Fruit fly (Drosophila melanogaster): ENCODE measurements around the gene phu.
A peak's percentile ranks its signal among the peaks of the same experiment; 100 is the strongest.

phu gene

dm6 chr3R:9513052-9513420, 18.4 kb downstream of the phu start, which contains the start of the genes Ras85D and Rlb1 (continued):
- TF ChIP-seq ranshi (GFP tag; IDR thresholded peaks at IDR 0.05) (no peak), so (GFP tag; IDR thresholded peaks at IDR 0.05) (no peak), Rx (GFP tag; IDR thresholded peaks at IDR 0.05) (no peak), CG17328 (GFP tag; IDR thresholded peaks at IDR 0.05) (no peak), eyg (GFP tag; optimal IDR thresholded peaks at IDR 0.05) (peak; percentile 42), Hr51 (GFP tag; optimal IDR thresholded peaks at IDR 0.05) (peak in 1 of 2 experiments; percentile 88), Bteb2 (GFP tag; optimal IDR thresholded peaks at IDR 0.05) (peak; percentile 69), rib (GFP tag; IDR thresholded peaks at IDR 0.05) (no peak), mld (GFP tag; IDR thresholded peaks at IDR 0.05; ENCODE audit: partially characterized antibody) (no peak), NFAT (GFP tag; IDR thresholded peaks at IDR 0.05) (no peak), ato (GFP tag; IDR thresholded peaks at IDR 0.05; ENCODE audit: partially characterized antibody) (no peak), CG5953 (GFP tag; IDR thresholded peaks at IDR 0.05) (no peak), sqz (GFP tag; optimal IDR thresholded peaks at IDR 0.05) (no peak), Asciz (GFP tag; optimal IDR thresholded peaks at IDR 0.05) (no peak), CG9876 (GFP tag; optimal IDR thresholded peaks at IDR 0.05) (peak; percentile 79), scrt (GFP tag; optimal IDR thresholded peaks at IDR 0.05) (no peak), Ada2b (GFP tag; IDR thresholded peaks at IDR 0.05) (no peak), lmd (GFP tag; IDR thresholded peaks at IDR 0.05) (no peak), CG2120 (GFP tag; optimal IDR thresholded peaks at IDR 0.05) (peak; percentile 89), row (GFP tag; IDR thresholded peaks at IDR 0.05) (no peak), mam (GFP tag; optimal IDR thresholded peaks at IDR 0.05) (peak; percentile 89), Camta (GFP tag; optimal IDR thresholded peaks at IDR 0.05) (peak; percentile 74), CG6272 (GFP tag; IDR thresholded peaks at IDR 0.05) (peak; percentile 78), her (GFP tag; optimal IDR thresholded peaks at IDR 0.05) (peak; percentile 76), CG7372 (GFP tag; IDR thresholded peaks at IDR 0.05) (no peak), Sry-δ (GFP tag; optimal IDR thresholded peaks at IDR 0.05) (peak; percentile 99), CG17802 (tag; optimal IDR thresholded peaks at IDR 0.05) (peak; percentile 28), CG18619 (GFP tag; optimal IDR thresholded peaks at IDR 0.05) (peak; percentile 47), gt (GFP tag; IDR thresholded peaks at IDR 0.05) (no peak), CG18011 (GFP tag; optimal IDR thresholded peaks at IDR 0.05) (peak; percentile 13), CG15011 (GFP tag; optimal IDR thresholded peaks at IDR 0.05) (no peak), CG10209 (GFP tag; optimal IDR thresholded peaks at IDR 0.05) (peak; percentile 37), PHDP (tag; optimal IDR thresholded peaks at IDR 0.05) (peak; percentile 56), CG12391 (tag; optimal IDR thresholded peaks at IDR 0.05) (peak; percentile 80), CG11723 (GFP tag; optimal IDR thresholded peaks at IDR 0.05) (no peak), CG1647 (GFP tag; optimal IDR thresholded peaks at IDR 0.05) (peak; percentile 80), CG3163 (GFP tag; optimal IDR thresholded peaks at IDR 0.05) (peak; percentile 69), Scr (GFP tag; IDR thresholded peaks at IDR 0.05; ENCODE audit: partially characterized antibody) (no peak), CG17829 (tag; optimal IDR thresholded peaks at IDR 0.05) (peak; percentile 73), Six4 (GFP tag; optimal IDR thresholded peaks at IDR 0.05) (peak; percentile 48), klu (GFP tag; IDR thresholded peaks at IDR 0.05) (no peak), CG14860 (GFP tag; IDR thresholded peaks at IDR 0.05; ENCODE audit: partially characterized antibody) (no peak), CG10543 (GFP tag; optimal IDR thresholded peaks at IDR 0.05) (peak; percentile 87), kay (GFP tag; optimal IDR thresholded peaks at IDR 0.05) (peak; percentile 54), CrebB (tag; optimal IDR thresholded peaks at IDR 0.05) (peak; percentile 62), hkb (optimal IDR thresholded peaks at IDR 0.05) (peak; percentile 50), hkb (GFP tag; IDR thresholded peaks at IDR 0.05) (no peak), CTCF (GFP tag; optimal IDR thresholded peaks at IDR 0.05) (peak; percentile 7), CG2129 (GFP tag; IDR thresholded peaks at IDR 0.05; ENCODE audit: partially characterized antibody) (no peak), Vsx1 (GFP tag; optimal IDR thresholded peaks at IDR 0.05) (no peak), bigmax (GFP tag; optimal IDR thresholded peaks at IDR 0.05) (no peak), bcd (GFP tag; optimal IDR thresholded peaks at IDR 0.05) (no peak), Adf1 (GFP tag; IDR thresholded peaks at IDR 0.05) (no peak)
